Worm (Caenorhabditis elegans): ENCODE results near the gene nlp-36.

Gene nlp-36

ce11 chrIII:9465424-9465823 lies 23.1 kb upstream of the nlp-36 start, which contains the start of gene B0464.9 (continued):
- no peak for TF ChIP-seq unc-39 (tag; optimal IDR thresholded peaks at IDR 0.05)
- TF ChIP-seq alr-1 (tag; optimal IDR thresholded peaks at IDR 0.05), result no peak

ce11 chrIII:9465865-9466264 lies 22.7 kb upstream of the nlp-36 start, which contains the start of gene B0464.6:
TSS of gene B0464.6 (minus strand) at chrIII:9465965.
- TF ChIP-seq sma-3 (GFP tag; optimal IDR thresholded peaks at IDR 0.05) (no peak), gmeb-1 (tag; optimal IDR thresholded peaks at IDR 0.05) (no peak), ztf-4 (tag; optimal IDR thresholded peaks at IDR 0.05) (no peak), mbf-1 (tag; optimal IDR thresholded peaks at IDR 0.05) (no peak), nhr-6 (tag; optimal IDR thresholded peaks at IDR 0.05) (no peak)

- peak; percentile 58 for TF ChIP-seq sma-3 (GFP tag; optimal IDR thresholded peaks at IDR 0.05)
- no peak for TF ChIP-seq unc-39 (tag; optimal IDR thresholded peaks at IDR 0.05)
- peak; percentile 29 for TF ChIP-seq nhr-21 (tag; optimal IDR thresholded peaks at IDR 0.05)
- TF ChIP-seq aly-2 (tag; optimal IDR thresholded peaks at IDR 0.05), result no peak
- TF ChIP-seq nhr-10 (tag; optimal IDR thresholded peaks at IDR 0.05), result no peak
- TF ChIP-seq mbf-1 (tag; optimal IDR thresholded peaks at IDR 0.05), result no peak
- peak; percentile 30 for TF ChIP-seq nhr-129 (tag; optimal IDR thresholded peaks at IDR 0.05)
- no peak for TF ChIP-seq zag-1 (tag; optimal IDR thresholded peaks at IDR 0.05)
- TF ChIP-seq blmp-1 (tag; optimal IDR thresholded peaks at IDR 0.05; ENCODE audit: insufficient read depth), result peak; percentile 13
- TF ChIP-seq skn-1 (tag; optimal IDR thresholded peaks at IDR 0.05), result no peak
- no peak for TF ChIP-seq dmd-4 (tag; optimal IDR thresholded peaks at IDR 0.05)
- TF ChIP-seq gmeb-1 (tag; optimal IDR thresholded peaks at IDR 0.05), result peak; percentile 80
- TF ChIP-seq ZK546.5 (tag; optimal IDR thresholded peaks at IDR 0.05), result peak; percentile 12
- TF ChIP-seq Y55F3AM.14 (GFP tag; optimal IDR thresholded peaks at IDR 0.05), result no peak
- TF ChIP-seq elt-3 (tag; optimal IDR thresholded peaks at IDR 0.05), result no peak
- TF ChIP-seq lin-11 (tag; optimal IDR thresholded peaks at IDR 0.05), result peak; percentile 17
- TF ChIP-seq C34F6.9 (tag; optimal IDR thresholded peaks at IDR 0.05), result peak; percentile 93
- TF ChIP-seq nhr-6 (tag; optimal IDR thresholded peaks at IDR 0.05), result no peak
- TF ChIP-seq unc-55 (GFP tag; optimal IDR thresholded peaks at IDR 0.05), result peak; percentile 76
- TF ChIP-seq nhr-237 (tag; optimal IDR thresholded peaks at IDR 0.05), result no peak
- peak; percentile 23 for TF ChIP-seq F13H6.1 (tag; optimal IDR thresholded peaks at IDR 0.05)
- TF ChIP-seq fos-1 (tag; optimal IDR thresholded peaks at IDR 0.05), result peak; percentile 37
- TF ChIP-seq ztf-1 (GFP tag; conservative IDR thresholded peaks at IDR 0.05), result no peak
- TF ChIP-seq unc-62 (GFP tag; optimal IDR thresholded peaks at IDR 0.05), result no peak
- TF ChIP-seq lin-13 (GFP tag; optimal IDR thresholded peaks at IDR 0.05), result peak; percentile 33
- TF ChIP-seq nhr-23 (tag; optimal IDR thresholded peaks at IDR 0.05), result no peak
- peak; percentile 44 to 83 for TF ChIP-seq lsy-2 (tag; optimal IDR thresholded peaks at IDR 0.05)
- no peak for TF ChIP-seq nhr-12 (tag; optimal IDR thresholded peaks at IDR 0.05)
- TF ChIP-seq elt-1 (tag; optimal IDR thresholded peaks at IDR 0.05), result no peak
- TF ChIP-seq nhr-77 (tag; optimal IDR thresholded peaks at IDR 0.05), result no peak
- TF ChIP-seq lin-39 (tag; optimal IDR thresholded peaks at IDR 0.05), result no peak
- peak; percentile 70 for TF ChIP-seq crh-2 (tag; optimal IDR thresholded peaks at IDR 0.05)
- TF ChIP-seq ztf-11 (tag; optimal IDR thresholded peaks at IDR 0.05), result no peak
- TF ChIP-seq snpc-4 (tag; optimal IDR thresholded peaks at IDR 0.05), result no peak
- no peak for TF ChIP-seq ceh-82 (tag; optimal IDR thresholded peaks at IDR 0.05)
- TF ChIP-seq sma-9 (GFP tag; optimal IDR thresholded peaks at IDR 0.05), result peak; percentile 46
- TF ChIP-seq sma-9 (tag; optimal IDR thresholded peaks at IDR 0.05), result no peak
- TF ChIP-seq ama-1 (optimal IDR thresholded peaks at IDR 0.05), result no peak
- TF ChIP-seq ceh-16 (tag; optimal IDR thresholded peaks at IDR 0.05), result no peak
- no peak for TF ChIP-seq nhr-11 (tag; optimal IDR thresholded peaks at IDR 0.05)
- TF ChIP-seq sem-4 (tag; optimal IDR thresholded peaks at IDR 0.05), result no peak
- no peak for TF ChIP-seq ztf-4 (tag; optimal IDR thresholded peaks at IDR 0.05)
- peak; percentile 57 for TF ChIP-seq mab-5 (tag; optimal IDR thresholded peaks at IDR 0.05)
- TF ChIP-seq egl-27 (tag; optimal IDR thresholded peaks at IDR 0.05), result no peak
- TF ChIP-seq peb-1 (tag; optimal IDR thresholded peaks at IDR 0.05), result no peak
- no peak for TF ChIP-seq R02D3.7 (tag; optimal IDR thresholded peaks at IDR 0.05)
- TF ChIP-seq mdl-1 (tag; optimal IDR thresholded peaks at IDR 0.05), result no peak
- no peak for TF ChIP-seq alr-1 (tag; optimal IDR thresholded peaks at IDR 0.05)
- TF ChIP-seq nhr-25 (tag; optimal IDR thresholded peaks at IDR 0.05), result peak; percentile 72
These were observed 21.4 kb upstream of the nlp-36 start, which contains the start of gene baf-1 for ce11 chrIII:9467095-9467494. TSS of gene baf-1 (plus strand) at chrIII:9467464.
